Worm (Caenorhabditis elegans): ENCODE data around the gene madf-1.
A peak's percentile ranks its signal among the peaks of the same experiment; 100 is the strongest.

ce11 chrIV:856038-856437 is 24.3 kb upstream of the madf-1 start:
- TF ChIP-seq pes-1 (GFP tag; IDR thresholded peaks at IDR 0.05), result no peak
- TF ChIP-seq sea-1 (GFP tag; conservative IDR thresholded peaks at IDR 0.05), result no peak
- no peak for TF ChIP-seq scrt-1 (GFP tag; IDR thresholded peaks at IDR 0.05)
- TF ChIP-seq F13C5.2 (tag; optimal IDR thresholded peaks at IDR 0.05), result no peak
- no peak for TF ChIP-seq ama-1 (optimal IDR thresholded peaks at IDR 0.05)
- no peak for TF ChIP-seq flt-1 (GFP tag; IDR thresholded peaks at IDR 0.05)
- TF ChIP-seq ceh-13 (GFP tag; optimal IDR thresholded peaks at IDR 0.05), result no peak
- no peak for TF ChIP-seq tra-4 (tag; optimal IDR thresholded peaks at IDR 0.05)
- peak; percentile 77 for TF ChIP-seq ceh-36 (tag; optimal IDR thresholded peaks at IDR 0.05)
- TF ChIP-seq hnd-1 (tag; optimal IDR thresholded peaks at IDR 0.05), result no peak
- no peak for TF ChIP-seq B0310.2 (tag; optimal IDR thresholded peaks at IDR 0.05)
- no peak for TF ChIP-seq ets-7 (tag; optimal IDR thresholded peaks at IDR 0.05)
- TF ChIP-seq hmg-4 (GFP tag; optimal IDR thresholded peaks at IDR 0.05), result no peak
- no peak for TF ChIP-seq tbx-11 (GFP tag; IDR thresholded peaks at IDR 0.05)

Data from whole organism, early embryonic.